Fruit fly (Drosophila melanogaster): ENCODE data around the gene Sec20.

DNA sequence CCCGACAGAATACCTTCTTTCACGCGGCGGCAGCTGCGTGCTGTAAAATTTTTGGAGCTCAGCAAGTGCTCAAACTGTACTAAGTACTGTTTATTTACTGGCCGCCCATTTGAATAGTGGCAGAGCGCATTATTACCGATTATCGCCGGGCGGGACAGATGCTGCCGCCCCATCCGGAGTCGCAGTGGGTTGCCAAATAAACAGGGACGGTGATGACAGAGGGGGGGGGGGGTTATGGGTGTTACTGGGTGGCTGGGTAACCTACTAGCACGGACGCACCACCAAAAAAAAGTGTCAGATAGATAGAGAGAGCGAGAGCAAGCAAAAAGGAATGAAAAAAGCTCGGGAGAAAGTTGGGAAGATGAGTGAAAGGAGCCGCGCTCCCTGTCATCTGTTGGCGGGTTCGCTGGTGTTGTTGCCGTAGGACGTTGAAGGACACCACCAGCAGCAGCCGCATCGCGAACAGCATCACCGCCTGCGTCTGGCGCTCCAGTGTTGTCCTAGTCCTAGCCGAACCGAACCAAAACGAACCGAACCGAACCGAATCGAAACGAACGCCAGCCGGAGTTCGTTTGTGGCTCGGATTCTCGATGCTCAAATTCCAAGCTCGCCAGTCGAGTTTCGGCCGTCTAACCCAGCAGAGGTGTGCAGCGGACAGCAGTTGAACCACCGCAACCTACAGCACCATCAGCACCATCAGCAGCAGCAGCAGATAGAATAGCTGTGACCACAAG is 22.5 kb downstream of the Sec20 start, which contains the start of gene CG11000:
- no peak for TF ChIP-seq psq (optimal IDR thresholded peaks at IDR 0.05)
- TF ChIP-seq CG8478 (optimal IDR thresholded peaks at IDR 0.05) = no peak
